Worm (Caenorhabditis elegans) whole organism, L3 larva: ENCODE data around the gene ubh-3.

Experiments
- R02D3.7 ChIP-seq: fragments of 150-350 bp; optimal IDR thresholded peaks from 2 replicates; lab custom pipeline; 2014; ENCODE audit warnings: missing biosample characterization, missing genetic modification characterization
- ama-1 ChIP-seq: fragments of 150-350 bp; optimal IDR thresholded peaks from 2 replicates; lab custom pipeline; 2018
- ceh-28 ChIP-seq: fragments of 150-350 bp; optimal IDR thresholded peaks from 2 replicates; lab custom pipeline; 2014; ENCODE audit warnings: missing biosample characterization, missing genetic modification reagents, missing genetic modification characterization
- ceh-82 ChIP-seq: fragments of 150-350 bp; optimal IDR thresholded peaks from 2 replicates; lab custom pipeline; 2014; ENCODE audit warnings: missing biosample characterization, missing genetic modification characterization
- egl-27 ChIP-seq: sonication (generic microtip); optimal IDR thresholded peaks from 4 replicates; lab custom pipeline; 2017; ENCODE audit warnings: missing biosample characterization, missing genetic modification reagents, missing genetic modification characterization
- egl-5 ChIP-seq: fragments of 150-350 bp; optimal IDR thresholded peaks from 2 replicates; lab custom pipeline; 2017; ENCODE audit warnings: missing biosample characterization, missing genetic modification reagents, missing genetic modification characterization, inconsistent platforms
- elt-1 ChIP-seq: fragments of 150-350 bp; optimal IDR thresholded peaks from 2 replicates; lab custom pipeline; 2014; ENCODE audit warnings: missing biosample characterization, missing genetic modification characterization
- elt-2 ChIP-seq: sonication (generic microtip); optimal IDR thresholded peaks from 2 replicates; lab custom pipeline; 2016; ENCODE audit warnings: missing genetic modification reagents, mild to moderate bottlenecking, missing genetic modification characterization, missing compliant biosample characterization
- eor-1 ChIP-seq, 2 experiments: fragments of 150-350 bp; optimal IDR thresholded peaks; 2 replicates each; lab custom pipeline; 2014 to 2018; ENCODE audit warnings: missing biosample characterization in 2 of 2, missing genetic modification characterization in 2 of 2
- fos-1 ChIP-seq: fragments of 150-350 bp; optimal IDR thresholded peaks from 2 replicates; lab custom pipeline; 2014; ENCODE audit warnings: missing biosample characterization, missing genetic modification characterization
- hmg-11 ChIP-seq: sonication (generic microtip); optimal IDR thresholded peaks from 2 replicates; lab custom pipeline; 2016; ENCODE audit warnings: missing genetic modification characterization, missing compliant biosample characterization
- jun-1 ChIP-seq: fragments of 150-350 bp; optimal IDR thresholded peaks from 2 replicates; lab custom pipeline; 2014; ENCODE audit warnings: missing biosample characterization, missing genetic modification reagents, missing genetic modification characterization
- lin-15B ChIP-seq: fragments of 150-350 bp; optimal IDR thresholded peaks from 2 replicates; lab custom pipeline; 2014; ENCODE audit warnings: missing biosample characterization, missing genetic modification characterization
- lin-39 ChIP-seq: fragments of 150-350 bp; optimal IDR thresholded peaks from 2 replicates; lab custom pipeline; 2018; ENCODE audit warnings: missing biosample characterization, missing genetic modification reagents, missing genetic modification characterization
- lsy-12 ChIP-seq: sonication (generic microtip); optimal IDR thresholded peaks from 2 replicates; lab custom pipeline; 2016; ENCODE audit warnings: mild to moderate bottlenecking, missing genetic modification characterization, missing compliant biosample characterization
- mdl-1 ChIP-seq: fragments of 150-350 bp; optimal IDR thresholded peaks from 2 replicates; lab custom pipeline; 2014; ENCODE audit warnings: missing biosample characterization, missing genetic modification characterization
- nfya-1 ChIP-seq: sonication (generic microtip); optimal IDR thresholded peaks from 2 replicates; lab custom pipeline; 2017; ENCODE audit warnings: missing genetic modification characterization, mild to moderate bottlenecking, missing compliant biosample characterization, antibody characterized with exemption, moderate library complexity; ENCODE audit not compliant: insufficient read depth
- nhr-12 ChIP-seq: fragments of 150-350 bp; optimal IDR thresholded peaks from 2 replicates; lab custom pipeline; 2014; ENCODE audit warnings: missing biosample characterization, missing genetic modification characterization
- nhr-23 ChIP-seq: fragments of 150-350 bp; optimal IDR thresholded peaks from 2 replicates; lab custom pipeline; 2014; ENCODE audit warnings: missing biosample characterization, missing genetic modification reagents, missing genetic modification characterization
- nhr-25 ChIP-seq: sonication (generic microtip); optimal IDR thresholded peaks from 2 replicates; lab custom pipeline; 2017; ENCODE audit warnings: missing biosample characterization, missing genetic modification characterization
- nhr-28 ChIP-seq: fragments of 150-350 bp; optimal IDR thresholded peaks from 2 replicates; lab custom pipeline; 2014; ENCODE audit warnings: missing biosample characterization, missing genetic modification characterization
- nhr-43 ChIP-seq: sonication (generic microtip); optimal IDR thresholded peaks from 2 replicates; lab custom pipeline; 2016; ENCODE audit warnings: mild to moderate bottlenecking, missing genetic modification characterization, missing compliant biosample characterization; ENCODE audit not compliant: poor library complexity, severe bottlenecking
- nhr-67 ChIP-seq: fragments of 150-350 bp; optimal IDR thresholded peaks from 2 replicates; lab custom pipeline; 2014; ENCODE audit warnings: missing biosample characterization, missing genetic modification characterization
- nhr-76 ChIP-seq: fragments of 150-350 bp; sonication (generic microtip); optimal IDR thresholded peaks from 5 replicates; lab custom pipeline; 2014; ENCODE audit warnings: missing biosample characterization, missing genetic modification characterization
- pha-4 ChIP-seq: fragments of 150-350 bp; optimal IDR thresholded peaks from 2 replicates; lab custom pipeline; 2014; ENCODE audit warnings: missing biosample characterization, missing genetic modification reagents, missing genetic modification characterization
- pqm-1 ChIP-seq: fragments of 150-350 bp; optimal IDR thresholded peaks from 2 replicates; lab custom pipeline; 2017; ENCODE audit warnings: missing biosample characterization, missing genetic modification characterization, inconsistent platforms
- sea-2 ChIP-seq: fragments of 150-350 bp; sonication (generic microtip); optimal IDR thresholded peaks from 4 replicates; lab custom pipeline; 2014; ENCODE audit warnings: missing biosample characterization, missing genetic modification reagents, missing genetic modification characterization
- skn-1 ChIP-seq: fragments of 150-350 bp; optimal IDR thresholded peaks from 2 replicates; lab custom pipeline; 2014; ENCODE audit warnings: missing biosample characterization, missing genetic modification characterization
- snpc-4 ChIP-seq: fragments of 150-350 bp; optimal IDR thresholded peaks from 2 replicates; lab custom pipeline; 2014; ENCODE audit warnings: missing biosample characterization, missing genetic modification characterization
- unc-39 ChIP-seq: sonication (generic microtip); optimal IDR thresholded peaks from 4 replicates; lab custom pipeline; 2017; ENCODE audit warnings: missing biosample characterization, missing genetic modification characterization
- zag-1 ChIP-seq: fragments of 150-350 bp; optimal IDR thresholded peaks from 2 replicates; lab custom pipeline; 2014; ENCODE audit warnings: missing biosample characterization, missing genetic modification characterization
- ztf-4 ChIP-seq: fragments of 150-350 bp; optimal IDR thresholded peaks from 2 replicates; lab custom pipeline; 2014; ENCODE audit warnings: missing biosample characterization, missing genetic modification characterization

ubh-3 gene

DNA sequence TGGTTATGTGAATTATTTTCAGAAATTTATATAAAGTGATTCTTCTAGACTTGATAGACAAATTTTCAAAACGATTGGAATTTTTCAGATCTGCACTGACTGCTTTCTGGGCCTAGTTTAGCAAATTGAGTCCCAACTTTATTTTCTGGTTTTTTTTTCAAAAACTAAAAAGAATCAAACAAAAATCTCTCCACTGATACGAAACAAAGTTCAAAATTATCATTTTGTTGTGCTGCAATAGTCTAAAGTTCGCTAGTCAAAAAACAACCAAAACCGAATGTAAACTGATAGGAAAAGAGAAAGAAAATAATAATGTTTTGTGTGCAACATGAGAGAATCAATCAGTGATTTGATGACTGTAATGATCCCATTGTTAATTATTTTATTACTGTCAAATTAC lies 41.3 kb upstream of the ubh-3 start, which contains the start of gene lipl-4:
Gene lipl-4, plus strand, starts transcription at position 301 of the 400 bp plus-strand sequence.
- TF ChIP-seq pqm-1 (tag; lab: Kevin White, UChicago) (peak; percentile 18), nhr-28 (tag; lab: Kevin White, UChicago) (no peak), ztf-4 (tag; lab: Kevin White, UChicago) (no peak), pha-4 (peak; percentile 5), mdl-1 (no peak), elt-1 (tag; lab: Kevin White, UChicago) (no peak)

- TF ChIP-seq jun-1 (no peak), pqm-1 (tag; lab: Kevin White, UChicago) (no peak), nhr-76 (tag; lab: Kevin White, UChicago) (no peak)
Observed at ce11 chrV:6549148-6549547, 40.5 kb upstream of the ubh-3 start, which contains the start of gene K04A8.20. K04A8.20 (plus strand) TSS chrV:6549448.

ce11 chrV:6548309-6548708 lies 39.7 kb upstream of the ubh-3 start:
- TF ChIP-seq ztf-4 (tag; lab: Kevin White, UChicago) (no peak), fos-1 (no peak), skn-1 (tag; lab: Kevin White, UChicago) (no peak), lsy-12 (no peak), lin-39 (no peak), nhr-43 (no peak), nhr-12 (no peak), eor-1 (tag; optimal IDR thresholded peaks at IDR 0.05; lab: Kevin White, UChicago) (no peak), ceh-82 (no peak), nfya-1 (tag; lab: Kevin White, UChicago) (no peak), ceh-28 (tag; lab: Kevin White, UChicago) (no peak), nhr-25 (tag; lab: Kevin White, UChicago) (no peak), snpc-4 (no peak), hmg-11 (tag; lab: Kevin White, UChicago) (no peak), egl-27 (tag; lab: Kevin White, UChicago) (no peak), ama-1 (lab: Kevin White, UChicago) (no peak), zag-1 (no peak), nhr-28 (tag; lab: Kevin White, UChicago) (no peak), jun-1 (no peak)

DNA sequence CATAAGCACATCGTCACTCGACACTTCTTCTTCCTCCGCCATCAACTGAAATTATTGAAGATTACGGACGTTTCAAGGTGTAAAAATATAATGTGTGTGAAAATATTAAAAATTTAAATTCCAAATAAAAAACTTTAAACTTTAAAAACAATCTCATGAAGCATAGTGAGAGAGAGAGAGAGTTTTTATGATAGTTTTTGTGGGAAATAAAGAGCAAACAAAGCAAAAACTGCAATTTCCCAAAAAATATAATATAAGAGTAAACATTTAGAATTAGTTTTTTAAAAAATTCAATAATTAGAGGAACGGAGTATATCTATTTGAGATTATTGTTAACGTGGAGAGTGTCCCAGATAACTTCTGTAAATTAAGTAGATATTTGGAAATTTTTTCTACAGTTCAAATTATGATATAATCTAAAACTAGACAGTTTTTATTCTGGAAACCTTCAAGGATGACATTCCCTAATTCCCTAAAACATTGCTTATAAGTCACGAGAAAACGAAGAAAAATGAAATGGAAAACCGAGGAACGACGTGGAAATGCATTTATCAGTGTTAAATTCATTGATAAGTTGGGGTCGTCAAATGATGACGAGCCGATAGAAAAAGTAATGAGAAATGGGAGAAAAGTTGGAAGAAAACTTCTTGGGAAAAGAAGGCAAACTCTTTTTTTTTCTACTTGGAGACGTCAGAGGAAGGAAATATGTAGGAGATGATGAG lies 38.0 kb upstream of the ubh-3 start, which contains the start of gene dre-1:
Gene dre-1, minus strand, starts transcription at position 51 of the 722 bp plus-strand sequence.
- TF ChIP-seq elt-2, result peak; percentile 67
- no peak for TF ChIP-seq egl-27 (tag; lab: Kevin White, UChicago)
- no peak for TF ChIP-seq unc-39 (tag; lab: Kevin White, UChicago)
- TF ChIP-seq R02D3.7, result no peak
- peak; percentile 3 for TF ChIP-seq pha-4
- TF ChIP-seq lin-15B, result no peak
- no peak for TF ChIP-seq sea-2 (GFP tag; lab: Kevin White, UChicago)

- peak; percentile 41 for TF ChIP-seq nhr-25 (tag; lab: Kevin White, UChicago)
- peak; percentile 9 for TF ChIP-seq lsy-12
- TF ChIP-seq nhr-12, result no peak
- TF ChIP-seq nhr-23 (tag; lab: Kevin White, UChicago), result peak; percentile 6
Observed at ce11 chrV:6544999-6545398, 36.4 kb upstream of the ubh-3 start.

ce11 chrV:6541875-6542274 lies 33.3 kb upstream of the ubh-3 start:
- TF ChIP-seq hmg-11 (tag; lab: Kevin White, UChicago), result no peak
- peak; percentile 51 for TF ChIP-seq nhr-43
- TF ChIP-seq nhr-67 (tag; lab: Kevin White, UChicago), result no peak
- TF ChIP-seq egl-5, result no peak
- peak; percentile 14 for TF ChIP-seq ama-1 (lab: Kevin White, UChicago)
- no peak for TF ChIP-seq skn-1 (tag; lab: Kevin White, UChicago)
- peak; percentile 84 for TF ChIP-seq nhr-23 (tag; lab: Kevin White, UChicago)
- peak; percentile 65 for TF ChIP-seq nhr-25 (tag; lab: Kevin White, UChicago)
